Fruit fly (Drosophila melanogaster) whole organism, adult: ENCODE data around the gene CG42654.

ENCODE experiments used
- CG12768 ChIP-seq: fragments of 200-800 bp; sonication (Bioruptor generic); optimal IDR thresholded peaks from 2 replicates; lab custom pipeline; 2017; ENCODE audit warnings: missing biosample characterization, missing genetic modification characterization, mild to moderate bottlenecking, moderate library complexity, missing genetic modification reagents
- CG14711 ChIP-seq: fragments of 200-800 bp; sonication (Bioruptor generic); optimal IDR thresholded peaks from 2 replicates; lab custom pipeline; 2018; ENCODE audit warnings: missing biosample characterization, mild to moderate bottlenecking, missing genetic modification characterization, moderate library complexity
- CG33017 ChIP-seq: fragments of 200-800 bp; sonication (Bioruptor generic); optimal IDR thresholded peaks from 2 replicates; lab custom pipeline; 2018; ENCODE audit warnings: missing biosample characterization, mild to moderate bottlenecking, missing genetic modification characterization, moderate library complexity
- CG5204 ChIP-seq: fragments of 200-800 bp; sonication (Bioruptor generic); optimal IDR thresholded peaks from 2 replicates; lab custom pipeline; 2016; ENCODE audit warnings: missing biosample characterization, missing genetic modification characterization
- CG7101 ChIP-seq: fragments of 200-800 bp; sonication (Bioruptor generic); optimal IDR thresholded peaks from 2 replicates; lab custom pipeline; 2018; ENCODE audit warnings: missing biosample characterization, mild to moderate bottlenecking, missing genetic modification characterization, moderate library complexity
- Clk ChIP-seq: fragments of 200-800 bp; sonication (Bioruptor generic); optimal IDR thresholded peaks from 2 replicates; lab custom pipeline; 2017; ENCODE audit warnings: missing biosample characterization, missing genetic modification characterization
- Crg-1 ChIP-seq: fragments of 200-800 bp; sonication (Bioruptor generic); optimal IDR thresholded peaks from 2 replicates; lab custom pipeline; 2016; ENCODE audit warnings: missing biosample characterization, missing genetic modification characterization
- Hr96 ChIP-seq: fragments of 200-800 bp; sonication (Bioruptor generic); optimal IDR thresholded peaks from 2 replicates; lab custom pipeline; 2016; ENCODE audit warnings: missing biosample characterization, missing genetic modification characterization
- Mnt ChIP-seq: fragments of 200-800 bp; sonication (Bioruptor generic); optimal IDR thresholded peaks from 2 replicates; lab custom pipeline; 2016; ENCODE audit warnings: missing biosample characterization, mild to moderate bottlenecking, missing genetic modification characterization
- cic ChIP-seq: fragments of 200-800 bp; sonication (Bioruptor generic); optimal IDR thresholded peaks from 2 replicates; lab custom pipeline; 2017; ENCODE audit warnings: missing biosample characterization, mild to moderate bottlenecking, missing genetic modification characterization, moderate library complexity
- kay ChIP-seq: fragments of 200-800 bp; sonication (Bioruptor generic); peaks from one replicate; lab custom pipeline; 2016; ENCODE audit warnings: missing biosample characterization, missing genetic modification characterization, borderline replicate concordance
- pad ChIP-seq: fragments of 200-800 bp; sonication (Bioruptor generic); optimal IDR thresholded peaks from 3 replicates; lab custom pipeline; 2017; ENCODE audit warnings: missing biosample characterization, missing genetic modification characterization, mild to moderate bottlenecking, moderate library complexity, missing genetic modification reagents
- tj ChIP-seq: fragments of 200-800 bp; sonication (Bioruptor generic); optimal IDR thresholded peaks from 3 replicates; lab custom pipeline; 2017; ENCODE audit warnings: missing biosample characterization, mild to moderate bottlenecking, missing genetic modification characterization, moderate library complexity

DNA sequence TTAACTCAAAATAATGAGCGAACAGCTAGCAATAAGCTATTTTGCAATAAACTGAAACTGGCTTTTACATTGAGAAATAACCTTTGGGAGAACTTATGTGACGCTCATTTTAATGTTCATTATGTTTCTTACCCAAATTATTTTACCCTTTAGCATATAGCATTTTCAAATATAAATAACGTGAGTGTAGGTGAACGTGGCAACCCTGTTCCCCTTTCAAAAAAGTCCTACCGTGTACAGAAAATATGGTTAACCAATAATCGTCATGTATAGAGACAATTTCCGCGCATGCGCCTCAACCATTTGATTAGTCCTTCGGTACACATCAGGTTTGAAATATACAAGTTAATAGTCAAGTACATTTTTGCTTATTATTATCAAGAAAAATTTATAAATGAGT lies 39.7 kb upstream of the CG42654 start:
- TF ChIP-seq CG5204 (GFP tag; lab: Kevin White, UChicago) (no peak), CG33017 (tag; lab: Kevin White, UChicago) (no peak), CG7101 (tag; lab: Kevin White, UChicago) (no peak), Clk (GFP tag; lab: Kevin White, UChicago) (no peak), kay (GFP tag; lab: Kevin White, UChicago) (peak; percentile 40), Hr96 (GFP tag; lab: Kevin White, UChicago) (no peak), Mnt (GFP tag; lab: Kevin White, UChicago) (no peak), tj (GFP tag; lab: Kevin White, UChicago) (no peak), cic (GFP tag; lab: Kevin White, UChicago) (no peak), pad (GFP tag; lab: Kevin White, UChicago) (no peak), Crg-1 (GFP tag; lab: Kevin White, UChicago) (no peak), CG12768 (GFP tag; lab: Kevin White, UChicago) (no peak), CG14711 (tag; lab: Kevin White, UChicago) (peak; percentile 36)
